Fruit fly (Drosophila melanogaster) ovary, adult (tissue): ENCODE data around the gene CG18788.
A peak's percentile ranks its signal among the peaks of the same experiment; 100 is the strongest.

Experiments
- CG17801 ChIP-seq: fragments of 200-800 bp; optimal IDR thresholded peaks from 2 replicates; lab custom pipeline; 2019; ENCODE audit warnings: missing biosample characterization, mild to moderate bottlenecking, missing genetic modification characterization, moderate library complexity; ENCODE audit not compliant: partially characterized antibody

CG18788 gene

dm6 chr2L:12005436-12006396, 28.3 kb upstream of the CG18788 start:
- TF ChIP-seq CG17801 = no peak

- TF ChIP-seq CG17801 = peak; percentile 90
Observed at dm6 chr2L:12006397-12007330, 27.3 kb upstream of the CG18788 start.

dm6 chr2L:12007331-12007791, 26.6 kb upstream of the CG18788 start:
- peak; percentile 87 for TF ChIP-seq CG17801

DNA sequence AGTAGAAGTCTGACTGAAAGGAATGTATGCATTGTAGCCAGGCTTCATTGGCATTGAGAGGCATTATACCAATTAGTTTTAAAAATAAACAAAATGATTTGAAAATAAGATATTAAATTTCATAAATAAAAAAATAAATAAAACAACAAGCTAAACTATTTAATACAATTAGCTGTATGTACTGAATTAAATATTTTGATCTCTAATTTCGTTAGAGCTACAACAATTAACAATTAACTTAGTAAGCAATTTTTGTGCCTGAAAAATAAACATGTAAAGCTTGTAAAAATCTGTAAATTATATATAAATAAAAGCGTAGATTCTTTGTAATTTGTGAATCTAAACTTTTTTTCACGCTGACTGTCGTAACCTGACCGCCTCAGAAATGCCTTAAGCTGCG, 26.1 kb upstream of the CG18788 start, which contains the start of gene Rh5:
Rh5 (plus strand) TSS at position 301 of the 400 bp plus-strand sequence.
- TF ChIP-seq CG17801 = no peak

DNA sequence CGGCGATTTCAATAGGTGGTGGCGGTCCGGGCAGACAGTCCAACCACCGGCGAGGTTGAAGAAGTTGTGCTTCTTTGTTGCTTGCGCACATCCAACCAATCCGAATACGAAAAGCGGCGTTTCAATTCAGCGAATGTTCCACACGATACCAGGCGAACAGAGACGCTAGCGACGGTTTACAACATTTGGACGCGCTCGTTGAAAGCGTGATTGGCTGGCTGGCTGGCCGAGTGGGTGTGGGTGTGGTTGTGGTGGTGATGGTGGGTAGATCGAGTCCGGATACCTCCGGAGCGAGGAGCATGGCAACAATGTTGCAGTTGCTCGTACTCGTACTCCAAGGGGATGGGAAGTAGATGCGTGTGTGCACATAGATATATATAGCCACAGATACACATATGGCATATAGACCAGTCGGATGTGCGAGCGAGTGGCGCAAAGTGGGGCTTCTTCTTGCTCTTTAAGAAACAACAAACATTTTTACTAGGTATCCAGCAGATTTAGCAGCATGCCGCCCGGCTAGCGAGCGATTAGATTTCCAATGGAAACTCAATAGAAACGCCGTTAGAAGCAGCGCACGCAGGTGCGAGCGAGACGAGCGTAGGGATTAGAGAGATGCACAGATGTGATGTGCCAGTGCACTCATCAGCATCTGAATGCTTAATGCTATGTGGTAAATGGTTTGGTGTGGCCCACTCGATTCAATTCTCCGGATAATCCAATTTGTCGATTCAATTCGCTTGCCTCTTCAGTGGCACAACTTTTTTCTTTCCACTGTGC, 23.7 kb upstream of the CG18788 start:
- peak; percentile 70 for TF ChIP-seq CG17801

DNA sequence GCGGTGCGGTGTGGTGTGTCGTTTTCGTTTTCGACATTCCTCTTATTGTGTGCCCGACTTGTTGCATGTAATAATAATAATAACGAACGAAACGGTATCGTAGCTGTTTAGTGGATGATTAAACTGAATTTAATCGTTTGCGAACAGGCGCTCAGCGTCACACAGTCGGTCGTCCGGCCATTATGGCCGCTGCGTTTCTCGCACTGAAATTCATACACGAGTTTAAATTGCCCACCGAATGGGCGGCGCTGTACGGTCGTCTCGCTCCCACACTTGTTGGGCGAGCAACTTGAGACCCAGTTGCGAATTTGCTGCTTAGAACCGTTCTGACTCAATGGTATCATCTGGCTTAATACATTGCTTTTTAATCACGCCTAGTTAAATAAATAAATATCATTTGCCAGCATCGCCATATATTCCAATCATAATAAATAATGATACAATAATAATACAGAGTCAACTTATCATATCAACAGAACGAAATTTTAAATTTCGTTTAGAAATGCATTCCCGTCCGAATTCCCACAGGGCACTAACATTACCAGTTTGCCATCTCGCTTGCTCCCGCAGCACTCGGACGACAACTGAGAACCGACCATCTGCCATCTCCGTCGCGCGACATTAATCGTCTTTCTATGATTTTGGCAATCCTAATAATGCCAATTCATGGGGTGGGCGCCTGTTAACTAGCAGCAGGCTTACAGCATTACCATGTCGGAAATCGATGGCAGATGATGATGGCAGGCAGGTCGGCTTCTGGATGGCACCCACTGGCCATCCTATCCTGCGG, 22.9 kb upstream of the CG18788 start:
- peak; percentile 91 for TF ChIP-seq CG17801

dm6 chr2L:12011682-12012655, 22.0 kb upstream of the CG18788 start:
- TF ChIP-seq CG17801 = no peak

dm6 chr2L:12013243-12013642, 20.7 kb upstream of the CG18788 start:
- TF ChIP-seq CG17801 = no peak

- TF ChIP-seq CG17801 = no peak
Observed at dm6 chr2L:12013741-12014393, 20.1 kb upstream of the CG18788 start.

dm6 chr2L:12020735-12021134, 13.3 kb upstream of the CG18788 start, which contains the start of gene Wdr81:
Gene Wdr81 (minus strand): TSS chr2L:12020960.
- no peak for TF ChIP-seq CG17801

dm6 chr2L:12021193-12021592, 12.8 kb upstream of the CG18788 start:
- TF ChIP-seq CG17801 = no peak

DNA sequence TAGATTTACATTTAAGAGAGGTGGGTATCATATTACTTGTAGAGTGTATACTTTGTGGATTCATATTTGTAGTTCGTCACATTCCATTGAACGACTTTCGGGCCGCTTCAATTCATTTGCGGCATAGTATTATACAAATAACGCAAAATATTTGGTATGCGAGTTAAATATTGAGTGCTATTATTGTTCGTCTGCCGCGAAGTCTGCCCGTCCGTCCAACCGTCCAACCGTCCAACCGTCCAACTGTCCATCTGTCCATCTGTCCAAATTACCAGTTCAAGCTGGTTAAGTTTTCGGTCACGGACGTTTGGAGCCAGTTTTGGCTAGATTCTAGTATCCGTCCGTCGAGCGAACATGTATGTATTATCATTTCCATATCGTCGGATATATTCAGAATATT, 9.9 kb upstream of the CG18788 start:
- no peak for TF ChIP-seq CG17801

DNA sequence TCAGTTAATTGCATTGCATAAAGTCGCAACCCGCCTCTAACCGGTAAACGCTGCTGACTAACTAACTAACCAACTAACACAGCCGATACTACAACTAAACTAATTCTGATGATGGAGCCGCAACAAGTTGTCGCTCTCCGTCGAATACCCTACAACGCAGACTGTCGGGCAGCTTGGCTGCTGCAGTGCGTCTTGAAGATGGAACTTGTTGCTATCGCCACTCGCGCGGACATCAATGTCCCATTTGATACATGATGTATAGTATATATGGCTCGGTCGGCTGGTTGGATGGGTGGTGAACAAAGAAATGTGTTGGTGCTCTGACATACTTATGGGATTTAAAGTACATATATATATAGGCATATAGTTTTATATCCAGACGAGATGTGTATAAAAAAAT, 8.5 kb upstream of the CG18788 start:
- TF ChIP-seq CG17801 = no peak
